Fruit fly (Drosophila melanogaster) whole organism, embryonic: ENCODE results near the gene CG44362.

Source experiments
- Asciz ChIP-seq: fragments of 200-800 bp; sonication (Bioruptor generic); optimal IDR thresholded peaks from 2 replicates; lab custom pipeline; 2017; ENCODE audit warnings: missing biosample characterization, mild to moderate bottlenecking, missing genetic modification characterization, missing genetic modification reagents
- Atf6 ChIP-seq: fragments of 200-800 bp; sonication (Bioruptor generic); IDR thresholded peaks from 2 replicates; pipeline ENCODE4 v1.3.6; 2022; ENCODE audit warnings: missing biosample characterization, missing genetic modification characterization
- Blimp-1 ChIP-seq: fragments of 200-800 bp; sonication (Bioruptor generic); optimal IDR thresholded peaks from 3 replicates; lab custom pipeline; 2018; ENCODE audit warnings: missing biosample characterization, missing genetic modification characterization, mild to moderate bottlenecking, moderate library complexity, missing genetic modification reagents
- CG10979 ChIP-seq: fragments of 200-800 bp; sonication (Bioruptor generic); optimal IDR thresholded peaks from 2 replicates; lab custom pipeline; 2018; ENCODE audit warnings: missing biosample characterization, mild to moderate bottlenecking, missing genetic modification characterization, moderate library complexity
- CG12104 ChIP-seq: fragments of 200-800 bp; sonication (Bioruptor generic); optimal IDR thresholded peaks from 3 replicates; lab custom pipeline; 2016; ENCODE audit warnings: missing biosample characterization, missing genetic modification characterization
- CG12299 ChIP-seq: fragments of 200-800 bp; sonication (Bioruptor generic); optimal IDR thresholded peaks from 2 replicates; lab custom pipeline; 2018; ENCODE audit warnings: missing biosample characterization, mild to moderate bottlenecking, missing genetic modification characterization
- CG12769 ChIP-seq: fragments of 200-800 bp; sonication (Bioruptor generic); optimal IDR thresholded peaks from 2 replicates; lab custom pipeline; 2019; ENCODE audit warnings: missing biosample characterization, mild to moderate bottlenecking, missing genetic modification characterization, moderate library complexity
- CG13123 ChIP-seq: fragments of 200-800 bp; sonication (Bioruptor generic); optimal IDR thresholded peaks from 2 replicates; lab custom pipeline; 2016; ENCODE audit warnings: missing biosample characterization, missing genetic modification characterization
- CG13775 ChIP-seq: fragments of 200-800 bp; sonication (Bioruptor generic); optimal IDR thresholded peaks from 3 replicates; lab custom pipeline; 2017; ENCODE audit warnings: missing biosample characterization, mild to moderate bottlenecking, missing genetic modification characterization
- CG16779 ChIP-seq: fragments of 200-800 bp; sonication (Bioruptor generic); IDR thresholded peaks from 2 replicates; pipeline ENCODE4 v1.3.6; 2022; ENCODE audit warnings: missing biosample characterization, missing genetic modification characterization
- CG17568 ChIP-seq: fragments of 200-800 bp; sonication (Bioruptor generic); optimal IDR thresholded peaks from 2 replicates; lab custom pipeline; 2018; ENCODE audit warnings: missing biosample characterization, mild to moderate bottlenecking, missing genetic modification characterization, moderate library complexity
- CG2129 ChIP-seq: fragments of 200-800 bp; sonication (Bioruptor generic); IDR thresholded peaks from 2 replicates; pipeline ENCODE4 v1.3.6; 2022; ENCODE audit warnings: missing biosample characterization, missing genetic modification characterization; ENCODE audit not compliant: partially characterized antibody
- CG2199 ChIP-seq: fragments of 200-800 bp; sonication (Bioruptor generic); IDR thresholded peaks from 3 replicates; pipeline ENCODE4 v1.3.6; 2022; ENCODE audit warnings: missing biosample characterization, missing genetic modification characterization
- CG2712 ChIP-seq: fragments of 200-800 bp; optimal IDR thresholded peaks from 3 replicates; lab custom pipeline; 2019; ENCODE audit warnings: missing biosample characterization, mild to moderate bottlenecking, missing genetic modification characterization, moderate library complexity
- CG2889 ChIP-seq: fragments of 200-800 bp; sonication (Bioruptor generic); IDR thresholded peaks from 3 replicates; pipeline ENCODE4 v1.3.6; 2022; ENCODE audit warnings: missing biosample characterization, missing genetic modification characterization
- CG31441 ChIP-seq: fragments of 200-800 bp; sonication (Bioruptor generic); IDR thresholded peaks from 2 replicates; pipeline ENCODE4 v1.3.6; 2022; ENCODE audit warnings: missing biosample characterization, missing genetic modification characterization
- CG4424 ChIP-seq: fragments of 200-800 bp; sonication (Bioruptor generic); optimal IDR thresholded peaks from 3 replicates; lab custom pipeline; 2016; ENCODE audit warnings: missing biosample characterization, missing genetic modification characterization
- Camta ChIP-seq: fragments of 200-800 bp; sonication (Bioruptor generic); optimal IDR thresholded peaks from 2 replicates; lab custom pipeline; 2016; ENCODE audit warnings: missing biosample characterization, missing genetic modification characterization
- Dp ChIP-seq: fragments of 200-800 bp; sonication (Bioruptor generic); optimal IDR thresholded peaks from 2 replicates; lab custom pipeline; 2018; ENCODE audit warnings: missing biosample characterization, mild to moderate bottlenecking, missing genetic modification characterization, moderate library complexity
- HmgD ChIP-seq: fragments of 200-800 bp; sonication (Bioruptor generic); optimal IDR thresholded peaks from 3 replicates; lab custom pipeline; 2016; ENCODE audit warnings: missing biosample characterization, missing genetic modification characterization
- Hr3 ChIP-seq: fragments of 200-800 bp; sonication (Bioruptor generic); optimal IDR thresholded peaks from 3 replicates; lab custom pipeline; 2016; ENCODE audit warnings: missing biosample characterization, missing genetic modification characterization
- Hr39 ChIP-seq: fragments of >200 bp; optimal IDR thresholded peaks from 2 replicates; lab custom pipeline; 2017
- Jarid2 ChIP-seq: fragments of 200-800 bp; sonication (Bioruptor generic); optimal IDR thresholded peaks from 3 replicates; lab custom pipeline; 2017; ENCODE audit warnings: mild to moderate bottlenecking, missing biosample characterization, missing genetic modification reagents, missing genetic modification characterization
- Kr ChIP-seq: fragments of 200-800 bp; sonication (Bioruptor generic); optimal IDR thresholded peaks from 2 replicates; lab custom pipeline; 2017; ENCODE audit warnings: missing biosample characterization, mild to moderate bottlenecking, missing genetic modification characterization
- NC2β ChIP-seq: fragments of 200-800 bp; sonication (Bioruptor generic); optimal IDR thresholded peaks from 2 replicates; lab custom pipeline; 2016; ENCODE audit warnings: missing biosample characterization, missing genetic modification characterization
- Nf-YA ChIP-seq: fragments of 200-800 bp; sonication (Bioruptor generic); IDR thresholded peaks from 2 replicates; pipeline ENCODE4 v1.3.6; 2022; ENCODE audit warnings: missing biosample characterization, missing genetic modification characterization
- Rx ChIP-seq: fragments of 200-800 bp; sonication (Bioruptor generic); IDR thresholded peaks from 2 replicates; pipeline ENCODE4 v1.3.6; 2022; ENCODE audit warnings: missing biosample characterization, missing genetic modification characterization
- Side ChIP-seq: fragments of 200-800 bp; sonication (Bioruptor generic); optimal IDR thresholded peaks from 2 replicates; lab custom pipeline; 2016; ENCODE audit warnings: missing biosample characterization, missing genetic modification characterization
- YL-1 ChIP-seq: fragments of 200-800 bp; sonication (Bioruptor generic); optimal IDR thresholded peaks from 3 replicates; lab custom pipeline; 2017; ENCODE audit warnings: missing biosample characterization, mild to moderate bottlenecking, missing genetic modification characterization
- bab2 ChIP-seq: fragments of 200-800 bp; sonication (Bioruptor generic); optimal IDR thresholded peaks from 2 replicates; lab custom pipeline; 2016; ENCODE audit warnings: missing biosample characterization, missing genetic modification characterization
- bcd ChIP-seq: fragments of 200-800 bp; sonication (Bioruptor generic); optimal IDR thresholded peaks from 2 replicates; lab custom pipeline; 2017; ENCODE audit warnings: missing biosample characterization, mild to moderate bottlenecking, missing genetic modification characterization
- crol ChIP-seq: fragments of 200-800 bp; sonication (Bioruptor generic); IDR thresholded peaks from 2 replicates; pipeline ENCODE4 v1.3.6; 2022; ENCODE audit warnings: missing biosample characterization, missing genetic modification characterization
- da ChIP-seq: fragments of 200-800 bp; sonication (Bioruptor generic); optimal IDR thresholded peaks from 2 replicates; lab custom pipeline; 2016; ENCODE audit warnings: missing biosample characterization, missing genetic modification characterization
- exex ChIP-seq: fragments of 200-800 bp; sonication (Bioruptor generic); optimal IDR thresholded peaks from 4 replicates; lab custom pipeline; 2018; ENCODE audit warnings: missing biosample characterization, mild to moderate bottlenecking, missing genetic modification characterization, moderate library complexity
- grau ChIP-seq: fragments of 200-800 bp; optimal IDR thresholded peaks from 3 replicates; lab custom pipeline; 2019; ENCODE audit warnings: missing biosample characterization, mild to moderate bottlenecking, missing genetic modification characterization, moderate library complexity
- grn ChIP-seq: fragments of 200-800 bp; sonication (Bioruptor generic); optimal IDR thresholded peaks from 3 replicates; lab custom pipeline; 2017; ENCODE audit warnings: missing biosample characterization, missing genetic modification characterization
- gt ChIP-seq: fragments of 200-800 bp; sonication (Bioruptor generic); IDR thresholded peaks from 2 replicates; pipeline ENCODE4 v1.3.6; 2022; ENCODE audit warnings: missing biosample characterization, missing genetic modification characterization
- hb ChIP-seq: fragments of 200-800 bp; sonication (Bioruptor generic); IDR thresholded peaks from 3 replicates; pipeline ENCODE4 v1.3.6; 2022; ENCODE audit warnings: missing biosample characterization, missing genetic modification characterization; ENCODE audit not compliant: partially characterized antibody
- lab ChIP-seq: fragments of 200-800 bp; sonication (Bioruptor generic); optimal IDR thresholded peaks from 3 replicates; lab custom pipeline; 2017; ENCODE audit warnings: missing biosample characterization, missing genetic modification characterization, mild to moderate bottlenecking, moderate library complexity, missing genetic modification reagents
- lbe ChIP-seq: fragments of 200-800 bp; sonication (Bioruptor generic); optimal IDR thresholded peaks from 2 replicates; lab custom pipeline; 2016; ENCODE audit warnings: missing biosample characterization, mild to moderate bottlenecking, missing genetic modification characterization
- pan ChIP-seq, 4 experiments: fragments of >200 bp in 3 of 4; fragments of 200-800 bp in 1 of 4; sonication (Bioruptor generic) in 1 of 4; optimal IDR thresholded peaks in 3 of 4; IDR thresholded peaks in 1 of 4; 2 replicates each; pipeline versions ENCODE4 v1.3.6 to Lab custom; 2017 to 2022; ENCODE audit warnings: missing biosample characterization in 2 of 4, missing genetic modification characterization in 2 of 4, mixed read lengths in 1 of 4
- pho ChIP-seq: fragments of 200-800 bp; sonication (Bioruptor generic); optimal IDR thresholded peaks from 2 replicates; lab custom pipeline; 2016; ENCODE audit warnings: missing biosample characterization, missing genetic modification characterization
- psq ChIP-seq: fragments of 200-800 bp; sonication (Bioruptor generic); optimal IDR thresholded peaks from 2 replicates; lab custom pipeline; 2017; ENCODE audit warnings: missing biosample characterization, missing genetic modification characterization
- ranshi ChIP-seq: fragments of 200-800 bp; sonication (Bioruptor generic); IDR thresholded peaks from 2 replicates; pipeline ENCODE4 v1.3.6; 2022; ENCODE audit warnings: missing biosample characterization, missing genetic modification characterization
- schlank ChIP-seq: fragments of 200-800 bp; sonication (Bioruptor generic); optimal IDR thresholded peaks from 2 replicates; lab custom pipeline; 2018; ENCODE audit warnings: missing biosample characterization, mild to moderate bottlenecking, missing genetic modification characterization
- scrt ChIP-seq: fragments of 200-800 bp; sonication (Bioruptor generic); optimal IDR thresholded peaks from 2 replicates; lab custom pipeline; 2018; ENCODE audit warnings: missing biosample characterization, mild to moderate bottlenecking, missing genetic modification characterization, moderate library complexity
- sd ChIP-seq: fragments of 200-800 bp; sonication (Bioruptor generic); optimal IDR thresholded peaks from 3 replicates; lab custom pipeline; 2018; ENCODE audit warnings: missing biosample characterization, mild to moderate bottlenecking, missing genetic modification characterization, moderate library complexity
- sim ChIP-seq: fragments of 200-800 bp; sonication (Bioruptor generic); IDR thresholded peaks from 2 replicates; pipeline ENCODE4 v1.3.6; 2022; ENCODE audit warnings: missing biosample characterization, missing genetic modification characterization

The CG44362 gene

dm6 chr3L:11415382-11415781 lies 18.0 kb downstream of the CG44362 start (continued):
- peak; percentile 65 for TF ChIP-seq lab
- TF ChIP-seq YL-1: no peak
- TF ChIP-seq lbe (GFP tag; lab: Kevin White, UChicago): peak; percentile 8
- TF ChIP-seq CG13123 (GFP tag; lab: Kevin White, UChicago): peak; percentile 13
- TF ChIP-seq CG12104 (GFP tag; lab: Kevin White, UChicago): no peak
- peak; percentile 74 for TF ChIP-seq Hr3 (GFP tag; lab: Kevin White, UChicago)
- TF ChIP-seq pho (GFP tag; lab: Kevin White, UChicago): no peak
- no peak for TF ChIP-seq Hr39 (lab: Kevin White, UChicago)
- TF ChIP-seq Rx (GFP tag; lab: Robert Waterston, UW): peak; percentile 42
- TF ChIP-seq pan (optimal IDR thresholded peaks at IDR 0.05; lab: Kevin White, UChicago): no peak
- TF ChIP-seq pan (GFP tag; optimal IDR thresholded peaks at IDR 0.05 in 1 of 2, IDR thresholded peaks at IDR 0.05 in 1 of 2): peak in 1 of 2 experiments; percentile 69
- TF ChIP-seq Blimp-1 (GFP tag; lab: Kevin White, UChicago): peak; percentile 81
- no peak for TF ChIP-seq crol (GFP tag; lab: Robert Waterston, UW)
- no peak for TF ChIP-seq HmgD (GFP tag; lab: Kevin White, UChicago)

- no peak for TF ChIP-seq exex (tag; lab: Kevin White, UChicago)
- TF ChIP-seq CG2129 (GFP tag; lab: Robert Waterston, UW): no peak
- TF ChIP-seq Dp: no peak
- TF ChIP-seq psq (GFP tag; lab: Kevin White, UChicago): peak; percentile 50
- peak; percentile 59 for TF ChIP-seq CG2712 (tag; lab: Kevin White, UChicago)
- peak; percentile 94 for TF ChIP-seq ranshi
- TF ChIP-seq da (GFP tag; lab: Kevin White, UChicago): peak; percentile 74
- TF ChIP-seq CG31441 (GFP tag; lab: Robert Waterston, UW): peak; percentile 61
- peak; percentile 85 for TF ChIP-seq Side (GFP tag; lab: Kevin White, UChicago)
- peak; percentile 78 for TF ChIP-seq Asciz
- no peak for TF ChIP-seq schlank (tag; lab: Kevin White, UChicago)
- peak; percentile 85 for TF ChIP-seq bab2 (GFP tag; lab: Kevin White, UChicago)
- TF ChIP-seq Camta (GFP tag; lab: Kevin White, UChicago): peak; percentile 77
- peak; percentile 57 for TF ChIP-seq grn
- TF ChIP-seq CG2889 (GFP tag; lab: Robert Waterston, UW): peak; percentile 76; the same call in 2 of the 3 replicates
- 0 out of 2 replicates have a peak, but pooled peaks have one; percentile 22 for TF ChIP-seq CG16779 (GFP tag; lab: Robert Waterston, UW)
- TF ChIP-seq sim (GFP tag; lab: Robert Waterston, UW): peak; percentile 93
- no peak for TF ChIP-seq sd (tag; lab: Kevin White, UChicago)
- TF ChIP-seq CG2199 (GFP tag; lab: Robert Waterston, UW): peak; percentile 97
- peak; percentile 77 for TF ChIP-seq bcd (GFP tag; lab: Kevin White, UChicago)
- TF ChIP-seq scrt (GFP tag; lab: Kevin White, UChicago): peak; percentile 53
- TF ChIP-seq Kr (GFP tag; lab: Kevin White, UChicago): peak; percentile 5
- TF ChIP-seq CG17568: peak; percentile 63
- TF ChIP-seq CG10979 (tag; lab: Kevin White, UChicago): peak; percentile 81
- peak; percentile 94 for TF ChIP-seq Nf-YA
- peak; percentile 66 for TF ChIP-seq CG13775 (GFP tag; lab: Kevin White, UChicago)
- TF ChIP-seq Jarid2 (GFP tag; lab: Kevin White, UChicago): peak; percentile 52
- TF ChIP-seq gt (GFP tag; lab: Robert Waterston, UW): peak; percentile 93
- no peak for TF ChIP-seq hb
- peak; percentile 71 for TF ChIP-seq CG12299 (tag; lab: Kevin White, UChicago)
- peak; percentile 88 for TF ChIP-seq CG4424 (GFP tag; lab: Kevin White, UChicago)
- peak; percentile 57 for TF ChIP-seq Atf6 (GFP tag; lab: Robert Waterston, UW)
- TF ChIP-seq CG12769 (tag; lab: Kevin White, UChicago): peak; percentile 73
- peak; percentile 78 for TF ChIP-seq NC2β (GFP tag; lab: Kevin White, UChicago)
- TF ChIP-seq grau (tag; lab: Kevin White, UChicago): peak; percentile 20
Observed at dm6 chr3L:11416495-11417272, 19.3 kb downstream of the CG44362 start.
